Worm (Caenorhabditis elegans): ENCODE results near the gene nlp-14.

The nlp-14 gene

DNA sequence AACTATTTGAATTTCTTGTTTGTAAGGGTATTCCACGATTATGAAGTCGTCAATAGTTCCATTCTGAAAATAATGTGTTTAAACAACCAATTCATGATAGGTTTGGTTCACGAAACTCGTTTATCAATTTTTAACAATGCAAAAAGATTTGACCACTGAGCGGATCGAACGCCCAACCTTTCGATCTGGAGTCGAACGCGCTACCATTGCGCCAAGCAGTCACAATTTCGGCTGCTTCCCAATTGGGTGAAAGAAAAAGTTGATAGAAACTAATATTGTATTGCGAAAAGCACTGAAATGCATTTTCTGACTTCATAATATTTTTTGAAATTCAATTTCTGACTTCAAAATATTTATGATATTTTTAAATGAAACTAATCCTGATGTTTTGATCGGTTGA, 25.8 kb upstream of the nlp-14 start:
- TF ChIP-seq snpc-1.1 (tag; optimal IDR thresholded peaks at IDR 0.05; ENCODE audit: insufficient read depth) (no peak), tbp1 (GFP tag; optimal IDR thresholded peaks at IDR 0.05) (peak; percentile 90), nhr-90 (tag; optimal IDR thresholded peaks at IDR 0.05) (peak; percentile 50), sptf-2 (GFP tag; optimal IDR thresholded peaks at IDR 0.05) (no peak), pbrm-1 (GFP tag; IDR thresholded peaks at IDR 0.05) (peak; percentile 58; the same call in 1 of the 2 replicates), rpc-1 (optimal IDR thresholded peaks at IDR 0.05) (peak; percentile 78), rpc-1 (tag; optimal IDR thresholded peaks at IDR 0.05) (peak; percentile 90), F39B2.1 (GFP tag; IDR thresholded peaks at IDR 0.05) (no peak), snpc-3.4 (tag; optimal IDR thresholded peaks at IDR 0.05) (peak; percentile 26), ztf-18 (tag; optimal IDR thresholded peaks at IDR 0.05) (peak; percentile 3), ZK185.1 (tag; optimal IDR thresholded peaks at IDR 0.05; ENCODE audit: poor library complexity, severe bottlenecking) (peak; percentile 33), D2030.7 (GFP tag; IDR thresholded peaks at IDR 0.05) (peak; percentile 49), madf-8 (GFP tag; conservative IDR thresholded peaks at IDR 0.05) (no peak), mes-4 (tag; optimal IDR thresholded peaks at IDR 0.05) (peak; percentile 9), unc-62 (GFP tag; optimal IDR thresholded peaks at IDR 0.05) (no peak), him-1 (tag; optimal IDR thresholded peaks at IDR 0.05) (no peak), snpc-1.3 (tag; optimal IDR thresholded peaks at IDR 0.05; ENCODE audit: insufficient read depth) (peak; percentile 74), ztf-25 (GFP tag; IDR thresholded peaks at IDR 0.05) (no peak), ceh-79 (tag; optimal IDR thresholded peaks at IDR 0.05) (no peak), snpc-4 (GFP tag; optimal IDR thresholded peaks at IDR 0.05) (no peak), snpc-4 (tag; optimal IDR thresholded peaks at IDR 0.05) (peak in 1 of 4 experiments; percentile 2), die-1 (tag; optimal IDR thresholded peaks at IDR 0.05) (peak; percentile 61), hsf-1 (GFP tag; IDR thresholded peaks at IDR 0.05) (no peak), F57A8.1 (GFP tag; optimal IDR thresholded peaks at IDR 0.05) (no peak), ceh-27 (GFP tag; optimal IDR thresholded peaks at IDR 0.05) (no peak), K11D2.4 (GFP tag; IDR thresholded peaks at IDR 0.05) (no peak), F23B12.7 (tag; optimal IDR thresholded peaks at IDR 0.05; ENCODE audit: insufficient read depth) (peak; percentile 30), akir-1 (GFP tag; optimal IDR thresholded peaks at IDR 0.05) (no peak), B0261.1 (tag; optimal IDR thresholded peaks at IDR 0.05) (peak; percentile 77), hmg-1.2 (GFP tag; IDR thresholded peaks at IDR 0.05) (peak; percentile 58), unc-130 (GFP tag; optimal IDR thresholded peaks at IDR 0.05) (no peak)

ce11 chrX:8944078-8944477, 24.9 kb upstream of the nlp-14 start:
- no peak for TF ChIP-seq F10E7.11 (tag; optimal IDR thresholded peaks at IDR 0.05)
- TF ChIP-seq B0035.1 (tag; optimal IDR thresholded peaks at IDR 0.05): no peak
- TF ChIP-seq ceh-40 (GFP tag; IDR thresholded peaks at IDR 0.05): peak; percentile 19; the same call in 1 of the 2 replicates
- no peak for TF ChIP-seq cebp-2 (GFP tag; IDR thresholded peaks at IDR 0.05)
- no peak for TF ChIP-seq egrh-3 (GFP tag; IDR thresholded peaks at IDR 0.05)
- no peak for TF ChIP-seq chd-7 (tag; optimal IDR thresholded peaks at IDR 0.05)
- TF ChIP-seq nfyb-1 (GFP tag; IDR thresholded peaks at IDR 0.05): no peak; the same call in 1 of the 2 replicates
- TF ChIP-seq pbrm-1 (GFP tag; IDR thresholded peaks at IDR 0.05): peak; percentile 69
- no peak for TF ChIP-seq egl-44 (GFP tag; IDR thresholded peaks at IDR 0.05)
- TF ChIP-seq tlf-1 (GFP tag; optimal IDR thresholded peaks at IDR 0.05): no peak
- TF ChIP-seq snpc-1.3 (tag; optimal IDR thresholded peaks at IDR 0.05; ENCODE audit: insufficient read depth): peak; percentile 24
- no peak for TF ChIP-seq lin-40 (tag; optimal IDR thresholded peaks at IDR 0.05)
- TF ChIP-seq pha-4 (tag; optimal IDR thresholded peaks at IDR 0.05): no peak
- TF ChIP-seq lir-1 (GFP tag; conservative IDR thresholded peaks at IDR 0.05): no peak
- no peak for TF ChIP-seq F37B4.10 (GFP tag; IDR thresholded peaks at IDR 0.05)
- TF ChIP-seq ztf-26 (tag; optimal IDR thresholded peaks at IDR 0.05): no peak
- TF ChIP-seq ceh-58 (GFP tag; IDR thresholded peaks at IDR 0.05): no peak
- no peak for TF ChIP-seq gei-17 (GFP tag; optimal IDR thresholded peaks at IDR 0.05)
- TF ChIP-seq dpl-1 (GFP tag; optimal IDR thresholded peaks at IDR 0.05): no peak
- TF ChIP-seq mel-28 (tag; optimal IDR thresholded peaks at IDR 0.05; ENCODE audit: borderline replicate concordance): no peak
- TF ChIP-seq ztf-22 (GFP tag; optimal IDR thresholded peaks at IDR 0.05): no peak
- TF ChIP-seq mes-4 (tag; optimal IDR thresholded peaks at IDR 0.05): no peak
- no peak for TF ChIP-seq F39B2.1 (GFP tag; IDR thresholded peaks at IDR 0.05)

Data from whole organism, young adult.